Fruit fly (Drosophila melanogaster) whole organism, embryonic: ENCODE results near the gene CG10286.

Experiments
- B-H1 ChIP-seq: fragments of 200-800 bp; sonication (Bioruptor generic); IDR thresholded peaks from 3 replicates; pipeline ENCODE4 v1.3.6; 2022; ENCODE audit warnings: missing biosample characterization, missing genetic modification characterization
- BEAF-32 ChIP-seq: fragments of 200-800 bp; sonication (Bioruptor generic); optimal IDR thresholded peaks from 3 replicates; lab custom pipeline; 2017; ENCODE audit warnings: missing biosample characterization, missing genetic modification characterization, mild to moderate bottlenecking, moderate library complexity, missing genetic modification reagents
- Bgb ChIP-seq: fragments of 200-800 bp; sonication (Bioruptor generic); IDR thresholded peaks from 2 replicates; pipeline ENCODE4 v1.3.6; 2022; ENCODE audit warnings: missing biosample characterization, missing genetic modification characterization; ENCODE audit not compliant: partially characterized antibody
- CG10431 ChIP-seq: fragments of 200-800 bp; sonication (Bioruptor generic); optimal IDR thresholded peaks from 3 replicates; lab custom pipeline; 2018; ENCODE audit warnings: missing biosample characterization, mild to moderate bottlenecking, missing genetic modification characterization
- CG11723 ChIP-seq: fragments of 200-800 bp; sonication (Bioruptor generic); optimal IDR thresholded peaks from 2 replicates; lab custom pipeline; 2017; ENCODE audit warnings: missing biosample characterization, mild to moderate bottlenecking, missing genetic modification characterization
- CG12391 ChIP-seq: fragments of 200-800 bp; sonication (Bioruptor generic); optimal IDR thresholded peaks from 3 replicates; lab custom pipeline; 2018; ENCODE audit warnings: missing biosample characterization, mild to moderate bottlenecking, missing genetic modification characterization, moderate library complexity
- CG12659 ChIP-seq: fragments of 200-800 bp; sonication (Bioruptor generic); optimal IDR thresholded peaks from 3 replicates; lab custom pipeline; 2017; ENCODE audit warnings: mild to moderate bottlenecking, missing biosample characterization, missing genetic modification reagents, missing genetic modification characterization
- CG13296 ChIP-seq: fragments of 200-800 bp; sonication (Bioruptor generic); optimal IDR thresholded peaks from 3 replicates; lab custom pipeline; 2018; ENCODE audit warnings: missing biosample characterization, mild to moderate bottlenecking, missing genetic modification characterization
- CG1647 ChIP-seq: fragments of 200-800 bp; sonication (Bioruptor generic); optimal IDR thresholded peaks from 3 replicates; lab custom pipeline; 2016; ENCODE audit warnings: missing biosample characterization, missing genetic modification characterization
- CG16779 ChIP-seq: fragments of 200-800 bp; sonication (Bioruptor generic); IDR thresholded peaks from 2 replicates; pipeline ENCODE4 v1.3.6; 2022; ENCODE audit warnings: missing biosample characterization, missing genetic modification characterization
- CG17568 ChIP-seq: fragments of 200-800 bp; sonication (Bioruptor generic); optimal IDR thresholded peaks from 2 replicates; lab custom pipeline; 2018; ENCODE audit warnings: missing biosample characterization, mild to moderate bottlenecking, missing genetic modification characterization, moderate library complexity
- CG17829 ChIP-seq: fragments of 200-800 bp; optimal IDR thresholded peaks from 2 replicates; lab custom pipeline; 2019; ENCODE audit warnings: missing biosample characterization, mild to moderate bottlenecking, missing genetic modification characterization, moderate library complexity
- CG1832 ChIP-seq: fragments of 200-800 bp; sonication (Bioruptor generic); optimal IDR thresholded peaks from 2 replicates; lab custom pipeline; 2017; ENCODE audit warnings: missing biosample characterization, mild to moderate bottlenecking, missing genetic modification characterization, inconsistent platforms
- CG30403 ChIP-seq: fragments of 200-800 bp; sonication (Bioruptor generic); optimal IDR thresholded peaks from 3 replicates; lab custom pipeline; 2016; ENCODE audit warnings: missing biosample characterization, missing genetic modification characterization
- CG31441 ChIP-seq: fragments of 200-800 bp; sonication (Bioruptor generic); IDR thresholded peaks from 2 replicates; pipeline ENCODE4 v1.3.6; 2022; ENCODE audit warnings: missing biosample characterization, missing genetic modification characterization
- CG33557 ChIP-seq: fragments of 200-800 bp; sonication (Bioruptor generic); optimal IDR thresholded peaks from 2 replicates; lab custom pipeline; 2019; ENCODE audit warnings: missing biosample characterization, mild to moderate bottlenecking, missing genetic modification characterization, moderate library complexity
- CG4328 ChIP-seq: fragments of 200-800 bp; sonication (Bioruptor generic); optimal IDR thresholded peaks from 3 replicates; lab custom pipeline; 2017; ENCODE audit warnings: missing biosample characterization, missing genetic modification reagents, missing genetic modification characterization
- CG7839 ChIP-seq: fragments of 200-800 bp; sonication (Bioruptor generic); optimal IDR thresholded peaks from 3 replicates; lab custom pipeline; 2018; ENCODE audit warnings: missing biosample characterization, mild to moderate bottlenecking, missing genetic modification characterization, moderate library complexity
- CG8290 ChIP-seq, 3 experiments: fragments of 200-800 bp; sonication (Bioruptor generic); optimal IDR thresholded peaks; 2 replicates each; lab custom pipeline; 2016 to 2019; ENCODE audit warnings: missing biosample characterization in 3 of 3, missing genetic modification characterization in 3 of 3, mild to moderate bottlenecking in 2 of 3, moderate library complexity in 1 of 3
- CG9727 ChIP-seq: fragments of 200-800 bp; sonication (Bioruptor generic); optimal IDR thresholded peaks from 3 replicates; lab custom pipeline; 2017; ENCODE audit warnings: missing biosample characterization, mild to moderate bottlenecking, missing genetic modification characterization
- CHES-1-like ChIP-seq: fragments of 200-800 bp; sonication (Bioruptor generic); optimal IDR thresholded peaks from 2 replicates; lab custom pipeline; 2016; ENCODE audit warnings: missing biosample characterization, missing genetic modification characterization
- CoRest ChIP-seq: fragments of 200-800 bp; sonication (Bioruptor generic); optimal IDR thresholded peaks from 3 replicates; lab custom pipeline; 2018; ENCODE audit warnings: missing biosample characterization, mild to moderate bottlenecking, missing genetic modification characterization, moderate library complexity
- Drgx ChIP-seq: fragments of 200-800 bp; sonication (Bioruptor generic); IDR thresholded peaks from 2 replicates; pipeline ENCODE4 v1.3.6; 2022; ENCODE audit warnings: missing biosample characterization, missing genetic modification characterization
- Fer2 ChIP-seq: fragments of 200-800 bp; sonication (Bioruptor generic); optimal IDR thresholded peaks from 2 replicates; lab custom pipeline; 2018; ENCODE audit warnings: missing biosample characterization, mild to moderate bottlenecking, missing genetic modification characterization, moderate library complexity
- HLHmδ ChIP-seq: fragments of 200-800 bp; sonication (Bioruptor generic); optimal IDR thresholded peaks from 2 replicates; lab custom pipeline; 2018; ENCODE audit warnings: missing biosample characterization, mild to moderate bottlenecking, missing genetic modification characterization, moderate library complexity
- Lim3 ChIP-seq: fragments of 200-800 bp; sonication (Bioruptor generic); IDR thresholded peaks from 2 replicates; pipeline ENCODE4 v1.3.6; 2022; ENCODE audit warnings: missing biosample characterization, missing genetic modification characterization
- Six4 ChIP-seq: fragments of 200-800 bp; sonication (Bioruptor generic); optimal IDR thresholded peaks from 2 replicates; lab custom pipeline; 2016; ENCODE audit warnings: missing biosample characterization, missing genetic modification characterization
- Sry-β ChIP-seq: fragments of 200-800 bp; sonication (Bioruptor generic); optimal IDR thresholded peaks from 2 replicates; lab custom pipeline; 2018; ENCODE audit warnings: missing biosample characterization, mild to moderate bottlenecking, missing genetic modification characterization, moderate library complexity
- Vsx1 ChIP-seq: fragments of 200-800 bp; sonication (Bioruptor generic); optimal IDR thresholded peaks from 2 replicates; lab custom pipeline; 2017; ENCODE audit warnings: missing biosample characterization, mild to moderate bottlenecking, missing genetic modification characterization, missing genetic modification reagents
- YL-1 ChIP-seq: fragments of 200-800 bp; sonication (Bioruptor generic); optimal IDR thresholded peaks from 3 replicates; lab custom pipeline; 2017; ENCODE audit warnings: missing biosample characterization, mild to moderate bottlenecking, missing genetic modification characterization
- ato ChIP-seq: fragments of 200-800 bp; sonication (Bioruptor generic); IDR thresholded peaks from 2 replicates; pipeline ENCODE4 v1.3.6; 2022; ENCODE audit warnings: missing biosample characterization, missing genetic modification characterization; ENCODE audit not compliant: partially characterized antibody
- corto ChIP-seq: fragments of 200-800 bp; sonication (Bioruptor generic); optimal IDR thresholded peaks from 2 replicates; lab custom pipeline; 2016; ENCODE audit warnings: missing biosample characterization, mild to moderate bottlenecking, missing genetic modification characterization, moderate library complexity
- cwo ChIP-seq: fragments of 200-800 bp; sonication (Bioruptor generic); optimal IDR thresholded peaks from 3 replicates; lab custom pipeline; 2017; ENCODE audit warnings: missing biosample characterization, missing genetic modification characterization, mild to moderate bottlenecking, moderate library complexity, missing genetic modification reagents
- exex ChIP-seq: fragments of 200-800 bp; sonication (Bioruptor generic); optimal IDR thresholded peaks from 4 replicates; lab custom pipeline; 2018; ENCODE audit warnings: missing biosample characterization, mild to moderate bottlenecking, missing genetic modification characterization, moderate library complexity
- gsb ChIP-seq: fragments of 200-800 bp; sonication (Bioruptor generic); IDR thresholded peaks from 2 replicates; pipeline ENCODE4 v1.3.6; 2022; ENCODE audit warnings: missing biosample characterization, missing genetic modification characterization
- hth ChIP-seq: fragments of >200 bp; optimal IDR thresholded peaks from 2 replicates; lab custom pipeline; 2017; ENCODE audit warnings: inconsistent platforms
- ind ChIP-seq: fragments of 200-800 bp; sonication (Bioruptor generic); optimal IDR thresholded peaks from 3 replicates; lab custom pipeline; 2016; ENCODE audit warnings: missing biosample characterization, missing genetic modification characterization
- kni ChIP-seq: fragments of 200-800 bp; sonication (Bioruptor generic); optimal IDR thresholded peaks from 3 replicates; lab custom pipeline; 2017; ENCODE audit warnings: mild to moderate bottlenecking, missing biosample characterization, missing genetic modification reagents, missing genetic modification characterization
- lbe ChIP-seq: fragments of 200-800 bp; sonication (Bioruptor generic); optimal IDR thresholded peaks from 2 replicates; lab custom pipeline; 2016; ENCODE audit warnings: missing biosample characterization, mild to moderate bottlenecking, missing genetic modification characterization
- oc ChIP-seq: fragments of 200-800 bp; sonication (Bioruptor generic); optimal IDR thresholded peaks from 2 replicates; lab custom pipeline; 2018; ENCODE audit warnings: missing biosample characterization, mild to moderate bottlenecking, missing genetic modification characterization, moderate library complexity
- pan ChIP-seq, 4 experiments: fragments of >200 bp in 3 of 4; fragments of 200-800 bp in 1 of 4; sonication (Bioruptor generic) in 1 of 4; optimal IDR thresholded peaks in 3 of 4; IDR thresholded peaks in 1 of 4; 2 replicates each; pipeline versions ENCODE4 v1.3.6 to Lab custom; 2017 to 2022; ENCODE audit warnings: missing biosample characterization in 2 of 4, missing genetic modification characterization in 2 of 4, mixed read lengths in 1 of 4
- repo ChIP-seq: fragments of 200-800 bp; sonication (Bioruptor generic); optimal IDR thresholded peaks from 2 replicates; lab custom pipeline; 2016; ENCODE audit warnings: missing biosample characterization, missing genetic modification characterization
- row ChIP-seq: fragments of 200-800 bp; sonication (Bioruptor generic); IDR thresholded peaks from 3 replicates; pipeline ENCODE4 v1.3.6; 2022; ENCODE audit warnings: missing biosample characterization, missing genetic modification characterization
- sens-2 ChIP-seq: fragments of 200-800 bp; sonication (Bioruptor generic); IDR thresholded peaks from 2 replicates; pipeline ENCODE4 v1.3.6; 2022; ENCODE audit warnings: missing biosample characterization, missing genetic modification characterization
- seq ChIP-seq: fragments of 200-800 bp; sonication (Bioruptor generic); IDR thresholded peaks from 2 replicates; pipeline ENCODE4 v1.3.6; 2022; ENCODE audit warnings: missing biosample characterization, missing genetic modification characterization
- shn ChIP-seq: fragments of 200-800 bp; sonication (Bioruptor generic); optimal IDR thresholded peaks from 3 replicates; lab custom pipeline; 2016; ENCODE audit warnings: missing biosample characterization, missing genetic modification characterization
- tll ChIP-seq, 2 experiments: fragments of 200-800 bp in 1 of 2; fragments of >200 bp in 1 of 2; sonication (Bioruptor generic) in 1 of 2; optimal IDR thresholded peaks; 2 replicates each; lab custom pipeline; 2017 to 2019; ENCODE audit warnings: missing biosample characterization in 2 of 2, missing genetic modification characterization in 2 of 2, mild to moderate bottlenecking in 1 of 2, moderate library complexity in 1 of 2
- tna ChIP-seq: fragments of 200-800 bp; sonication (Bioruptor generic); IDR thresholded peaks from 2 replicates; pipeline ENCODE4 v1.3.6; 2022; ENCODE audit warnings: missing biosample characterization, missing genetic modification characterization; ENCODE audit not compliant: partially characterized antibody

The CG10286 gene

dm6 chr3R:6351696-6352378 lies 16.9 kb upstream of the CG10286 start (continued):
- TF ChIP-seq HLHmδ (GFP tag; lab: Kevin White, UChicago) (no peak), CG7839 (tag; lab: Kevin White, UChicago) (peak; percentile 38), corto (GFP tag; lab: Kevin White, UChicago) (no peak), YL-1 (no peak), Fer2 (tag; lab: Kevin White, UChicago) (no peak), Drgx (GFP tag; lab: Robert Waterston, UW) (peak; percentile 55; the same call in 1 of the 2 replicates), pan (optimal IDR thresholded peaks at IDR 0.05; lab: Kevin White, UChicago) (no peak), pan (GFP tag; optimal IDR thresholded peaks at IDR 0.05 in 1 of 2, IDR thresholded peaks at IDR 0.05 in 1 of 2) (no peak), Lim3 (GFP tag; lab: Robert Waterston, UW) (no peak), shn (GFP tag; lab: Kevin White, UChicago) (no peak), Bgb (GFP tag; lab: Robert Waterston, UW) (no peak), CG11723 (GFP tag; lab: Kevin White, UChicago) (no peak), Vsx1 (GFP tag; lab: Kevin White, UChicago) (no peak), CG17829 (tag; lab: Kevin White, UChicago) (peak; percentile 36), cwo (GFP tag; lab: Kevin White, UChicago) (peak; percentile 49), CG30403 (GFP tag; lab: Kevin White, UChicago) (peak; percentile 13), CG13296 (GFP tag; lab: Kevin White, UChicago) (peak; percentile 41), CG8290 (GFP tag; optimal IDR thresholded peaks at IDR 0.05; lab: Kevin White, UChicago) (no peak), CG8290 (tag; optimal IDR thresholded peaks at IDR 0.05; lab: Kevin White, UChicago) (no peak), Sry-β (GFP tag; lab: Kevin White, UChicago) (no peak), seq (no peak), CG16779 (GFP tag; lab: Robert Waterston, UW) (no peak), CG17568 (GFP tag; lab: Kevin White, UChicago) (no peak), BEAF-32 (GFP tag; lab: Kevin White, UChicago) (no peak), kni (GFP tag; lab: Kevin White, UChicago) (no peak), CG33557 (no peak), tna (peak; percentile 25; the same call in 1 of the 2 replicates), exex (tag; lab: Kevin White, UChicago) (no peak), lbe (GFP tag; lab: Kevin White, UChicago) (no peak), oc (tag; lab: Kevin White, UChicago) (no peak), CG12659 (GFP tag; lab: Kevin White, UChicago) (no peak), hth (lab: Kevin White, UChicago) (no peak), B-H1 (GFP tag; lab: Robert Waterston, UW) (no peak), ind (GFP tag; lab: Kevin White, UChicago) (no peak), CG12391 (tag; lab: Kevin White, UChicago) (peak; percentile 27), CG9727 (GFP tag; lab: Kevin White, UChicago) (peak; percentile 2), repo (GFP tag; lab: Kevin White, UChicago) (no peak), CG1647 (GFP tag; lab: Kevin White, UChicago) (no peak), CHES-1-like (GFP tag; lab: Kevin White, UChicago) (no peak), row (GFP tag; lab: Robert Waterston, UW) (peak; percentile 34; the same call in 1 of the 3 replicates), tll (GFP tag; optimal IDR thresholded peaks at IDR 0.05; lab: Kevin White, UChicago) (no peak), sens-2 (GFP tag; lab: Robert Waterston, UW) (no peak), CoRest (tag; lab: Kevin White, UChicago) (no peak), Six4 (GFP tag; lab: Kevin White, UChicago) (no peak), CG31441 (GFP tag; lab: Robert Waterston, UW) (peak; percentile 41; the same call in 1 of the 2 replicates), CG10431 (no peak), gsb (GFP tag; lab: Robert Waterston, UW) (no peak), CG4328 (GFP tag; lab: Kevin White, UChicago) (no peak), ato (GFP tag; lab: Robert Waterston, UW) (no peak), CG1832 (GFP tag; lab: Kevin White, UChicago) (no peak)
